Fruit fly (Drosophila melanogaster) whole organism, embryonic: ENCODE data around the gene CG34057.

ENCODE experiments used
- Abd-B ChIP-seq: fragments of 200-800 bp; sonication (Bioruptor generic); optimal IDR thresholded peaks from 2 replicates; lab custom pipeline; 2018; ENCODE audit warnings: missing biosample characterization, mild to moderate bottlenecking, missing genetic modification characterization, moderate library complexity
- Asciz ChIP-seq: fragments of 200-800 bp; sonication (Bioruptor generic); optimal IDR thresholded peaks from 2 replicates; lab custom pipeline; 2017; ENCODE audit warnings: missing biosample characterization, mild to moderate bottlenecking, missing genetic modification characterization, missing genetic modification reagents
- BEAF-32 ChIP-seq: fragments of 200-800 bp; sonication (Bioruptor generic); optimal IDR thresholded peaks from 3 replicates; lab custom pipeline; 2017; ENCODE audit warnings: missing biosample characterization, missing genetic modification characterization, mild to moderate bottlenecking, moderate library complexity, missing genetic modification reagents
- CG10959 ChIP-seq: fragments of 200-800 bp; sonication (Bioruptor generic); IDR thresholded peaks from 2 replicates; pipeline ENCODE4 v1.3.6; 2022; ENCODE audit warnings: missing biosample characterization, missing genetic modification characterization
- CG11093 ChIP-seq: fragments of 200-800 bp; sonication (Bioruptor generic); IDR thresholded peaks from 3 replicates; pipeline ENCODE4 v1.3.6; 2022; ENCODE audit warnings: missing biosample characterization, missing genetic modification characterization
- CG11695 ChIP-seq: fragments of 200-800 bp; sonication (Bioruptor generic); IDR thresholded peaks from 3 replicates; pipeline ENCODE4 v1.3.6; 2022; ENCODE audit warnings: missing biosample characterization, missing genetic modification characterization
- CG13296 ChIP-seq: fragments of 200-800 bp; sonication (Bioruptor generic); optimal IDR thresholded peaks from 3 replicates; lab custom pipeline; 2018; ENCODE audit warnings: missing biosample characterization, mild to moderate bottlenecking, missing genetic modification characterization
- CG15601 ChIP-seq: fragments of 200-800 bp; sonication (Bioruptor generic); optimal IDR thresholded peaks from 3 replicates; lab custom pipeline; 2019; ENCODE audit warnings: missing biosample characterization, mild to moderate bottlenecking, missing genetic modification characterization, moderate library complexity
- CG1603 ChIP-seq: fragments of 200-800 bp; sonication (Bioruptor generic); optimal IDR thresholded peaks from 2 replicates; lab custom pipeline; 2019; ENCODE audit warnings: missing biosample characterization, mild to moderate bottlenecking, missing genetic modification characterization, moderate library complexity
- CG17186 ChIP-seq: fragments of 200-800 bp; sonication (Bioruptor generic); optimal IDR thresholded peaks from 3 replicates; lab custom pipeline; 2017; ENCODE audit warnings: missing biosample characterization, missing genetic modification reagents, missing genetic modification characterization
- CG17385 ChIP-seq: fragments of 200-800 bp; sonication (Bioruptor generic); optimal IDR thresholded peaks from 3 replicates; lab custom pipeline; 2018; ENCODE audit warnings: missing biosample characterization, mild to moderate bottlenecking, missing genetic modification characterization
- CG18262 ChIP-seq: fragments of 200-800 bp; optimal IDR thresholded peaks from 3 replicates; lab custom pipeline; 2019; ENCODE audit warnings: missing biosample characterization, mild to moderate bottlenecking, missing genetic modification characterization, moderate library complexity
- CG2202 ChIP-seq: fragments of 200-800 bp; sonication (Bioruptor generic); optimal IDR thresholded peaks from 2 replicates; lab custom pipeline; 2018; ENCODE audit warnings: missing biosample characterization, mild to moderate bottlenecking, missing genetic modification characterization
- CG3065 ChIP-seq: fragments of 200-800 bp; sonication (Bioruptor generic); optimal IDR thresholded peaks from 2 replicates; lab custom pipeline; 2016; ENCODE audit warnings: missing biosample characterization, missing genetic modification characterization
- CG3847 ChIP-seq: fragments of 200-800 bp; sonication (Bioruptor generic); IDR thresholded peaks from 2 replicates; pipeline ENCODE4 v1.3.6; 2022; ENCODE audit warnings: missing biosample characterization, missing genetic modification characterization
- CG5180 ChIP-seq: fragments of 200-800 bp; sonication (Bioruptor generic); optimal IDR thresholded peaks from 3 replicates; lab custom pipeline; 2017; ENCODE audit warnings: missing biosample characterization, missing genetic modification characterization, mild to moderate bottlenecking, moderate library complexity, missing genetic modification reagents
- CG9727 ChIP-seq: fragments of 200-800 bp; sonication (Bioruptor generic); optimal IDR thresholded peaks from 3 replicates; lab custom pipeline; 2017; ENCODE audit warnings: missing biosample characterization, mild to moderate bottlenecking, missing genetic modification characterization
- CTCF ChIP-seq: fragments of 200-800 bp; sonication (Bioruptor generic); optimal IDR thresholded peaks from 2 replicates; lab custom pipeline; 2017; ENCODE audit warnings: missing biosample characterization, mild to moderate bottlenecking, missing genetic modification characterization, moderate library complexity
- D ChIP-seq, 2 experiments: fragments of 200-800 bp in 1 of 2; fragments of >200 bp in 1 of 2; sonication (Bioruptor generic) in 1 of 2; optimal IDR thresholded peaks; 2 replicates in 1 of 2; 3 replicates in 1 of 2; lab custom pipeline; 2017; ENCODE audit warnings: mild to moderate bottlenecking in 1 of 2, missing biosample characterization in 1 of 2, missing genetic modification characterization in 1 of 2, missing genetic modification reagents in 1 of 2
- Dip2 ChIP-seq: fragments of 200-800 bp; sonication (Bioruptor generic); IDR thresholded peaks from 2 replicates; pipeline ENCODE4 v1.3.6; 2022; ENCODE audit warnings: missing biosample characterization, missing genetic modification characterization
- Fer3 ChIP-seq: fragments of 200-800 bp; sonication (Bioruptor generic); optimal IDR thresholded peaks from 2 replicates; lab custom pipeline; 2018; ENCODE audit warnings: missing biosample characterization, mild to moderate bottlenecking, missing genetic modification characterization, moderate library complexity
- Jarid2 ChIP-seq: fragments of 200-800 bp; sonication (Bioruptor generic); optimal IDR thresholded peaks from 3 replicates; lab custom pipeline; 2017; ENCODE audit warnings: mild to moderate bottlenecking, missing biosample characterization, missing genetic modification reagents, missing genetic modification characterization
- Mad ChIP-seq: fragments of 200-800 bp; sonication (Bioruptor generic); optimal IDR thresholded peaks from 2 replicates; lab custom pipeline; 2016; ENCODE audit warnings: missing biosample characterization, missing genetic modification characterization
- NC2α ChIP-seq: fragments of 200-800 bp; sonication (Bioruptor generic); optimal IDR thresholded peaks from 2 replicates; lab custom pipeline; 2016; ENCODE audit warnings: missing biosample characterization, missing genetic modification characterization
- Rx ChIP-seq: fragments of 200-800 bp; sonication (Bioruptor generic); IDR thresholded peaks from 2 replicates; pipeline ENCODE4 v1.3.6; 2022; ENCODE audit warnings: missing biosample characterization, missing genetic modification characterization
- Sin3A ChIP-seq: fragments of >200 bp; optimal IDR thresholded peaks from 2 replicates; lab custom pipeline; 2018
- Stat92E ChIP-seq, 3 experiments: fragments of >200 bp in 2 of 3; fragments of 200-800 bp in 1 of 3; sonication (Bioruptor generic) in 1 of 3; optimal IDR thresholded peaks; 2 replicates each; lab custom pipeline; 2017 to 2019; ENCODE audit warnings: missing biosample characterization in 3 of 3, missing genetic modification characterization in 3 of 3, mild to moderate bottlenecking in 1 of 3, moderate library complexity in 1 of 3
- Tbp ChIP-seq: fragments of >200 bp; optimal IDR thresholded peaks from 2 replicates; lab custom pipeline; 2018; ENCODE audit warnings: missing biosample characterization, missing genetic modification characterization
- Xbp1 ChIP-seq: fragments of 200-800 bp; sonication (Bioruptor generic); optimal IDR thresholded peaks from 3 replicates; lab custom pipeline; 2016; ENCODE audit warnings: missing biosample characterization, mild to moderate bottlenecking, missing genetic modification characterization
- abd-A ChIP-seq: fragments of 200-800 bp; sonication (Bioruptor generic); optimal IDR thresholded peaks from 3 replicates; lab custom pipeline; 2019; ENCODE audit warnings: missing biosample characterization, mild to moderate bottlenecking, missing genetic modification characterization, moderate library complexity
- btn ChIP-seq: fragments of 200-800 bp; sonication (Bioruptor generic); optimal IDR thresholded peaks from 2 replicates; lab custom pipeline; 2016; ENCODE audit warnings: missing biosample characterization, missing genetic modification characterization
- cg ChIP-seq: fragments of 200-800 bp; sonication (Bioruptor generic); optimal IDR thresholded peaks from 3 replicates; lab custom pipeline; 2019; ENCODE audit warnings: missing biosample characterization, mild to moderate bottlenecking, missing genetic modification characterization, moderate library complexity
- chif ChIP-seq, 2 experiments: fragments of 200-800 bp; sonication (Bioruptor generic); optimal IDR thresholded peaks; 3 replicates each; lab custom pipeline; 2016; ENCODE audit warnings: missing biosample characterization in 2 of 2, missing genetic modification characterization in 2 of 2
- chm ChIP-seq: fragments of 200-800 bp; sonication (Bioruptor generic); IDR thresholded peaks from 2 replicates; pipeline ENCODE4 v1.3.6; 2022; ENCODE audit warnings: missing biosample characterization, missing genetic modification characterization
- en ChIP-seq: fragments of 200-800 bp; sonication (Bioruptor generic); optimal IDR thresholded peaks from 2 replicates; lab custom pipeline; 2016; ENCODE audit warnings: missing biosample characterization, missing genetic modification characterization
- esg ChIP-seq: fragments of 200-800 bp; sonication (Bioruptor generic); conservative IDR thresholded peaks from 2 replicates; pipeline ENCODE4 v1.3.6; 2022; ENCODE audit warnings: missing biosample characterization, missing genetic modification characterization
- eve ChIP-seq, 2 experiments: fragments of >200 bp; optimal IDR thresholded peaks; 2 replicates each; lab custom pipeline; 2017; ENCODE audit warnings: missing biosample characterization in 2 of 2, missing genetic modification characterization in 2 of 2
- gem ChIP-seq: fragments of 200-800 bp; sonication (Bioruptor generic); optimal IDR thresholded peaks from 2 replicates; lab custom pipeline; 2019; ENCODE audit warnings: missing biosample characterization, mild to moderate bottlenecking, missing genetic modification characterization, moderate library complexity
- gsb-n ChIP-seq: fragments of 200-800 bp; sonication (Bioruptor generic); optimal IDR thresholded peaks from 3 replicates; lab custom pipeline; 2018; ENCODE audit warnings: missing biosample characterization, mild to moderate bottlenecking, missing genetic modification characterization
- hth ChIP-seq: fragments of >200 bp; optimal IDR thresholded peaks from 2 replicates; lab custom pipeline; 2017; ENCODE audit warnings: inconsistent platforms
- onecut ChIP-seq: fragments of 200-800 bp; sonication (Bioruptor generic); IDR thresholded peaks from 2 replicates; pipeline ENCODE4 v1.3.6; 2022; ENCODE audit warnings: missing biosample characterization, missing genetic modification characterization
- otp ChIP-seq: fragments of 200-800 bp; sonication (Bioruptor generic); IDR thresholded peaks from 3 replicates; pipeline ENCODE4, ENCODE4 v1.3.6; 2022; ENCODE audit warnings: missing biosample characterization, missing genetic modification characterization
- pita ChIP-seq: fragments of 200-800 bp; sonication (Bioruptor generic); optimal IDR thresholded peaks from 2 replicates; lab custom pipeline; 2017; ENCODE audit warnings: missing biosample characterization, mild to moderate bottlenecking, missing genetic modification characterization
- salm ChIP-seq: fragments of 200-800 bp; sonication (Bioruptor generic); optimal IDR thresholded peaks from 2 replicates; lab custom pipeline; 2018; ENCODE audit warnings: missing biosample characterization, mild to moderate bottlenecking, missing genetic modification characterization
- schlank ChIP-seq: fragments of 200-800 bp; sonication (Bioruptor generic); optimal IDR thresholded peaks from 2 replicates; lab custom pipeline; 2018; ENCODE audit warnings: missing biosample characterization, mild to moderate bottlenecking, missing genetic modification characterization
- seq ChIP-seq: fragments of 200-800 bp; sonication (Bioruptor generic); IDR thresholded peaks from 2 replicates; pipeline ENCODE4 v1.3.6; 2022; ENCODE audit warnings: missing biosample characterization, missing genetic modification characterization
- sim ChIP-seq: fragments of 200-800 bp; sonication (Bioruptor generic); IDR thresholded peaks from 2 replicates; pipeline ENCODE4 v1.3.6; 2022; ENCODE audit warnings: missing biosample characterization, missing genetic modification characterization
- slp2 ChIP-seq: fragments of 200-800 bp; sonication (Bioruptor generic); optimal IDR thresholded peaks from 2 replicates; lab custom pipeline; 2016; ENCODE audit warnings: missing biosample characterization, missing genetic modification characterization
- stc ChIP-seq: fragments of 200-800 bp; sonication (Bioruptor generic); IDR thresholded peaks from 2 replicates; pipeline ENCODE4 v1.3.6; 2022; ENCODE audit warnings: missing biosample characterization, missing genetic modification characterization
- trem ChIP-seq: fragments of 200-800 bp; optimal IDR thresholded peaks from 3 replicates; lab custom pipeline; 2019; ENCODE audit warnings: missing biosample characterization, mild to moderate bottlenecking, missing genetic modification characterization, moderate library complexity
- vnd ChIP-seq: fragments of 200-800 bp; sonication (Bioruptor generic); IDR thresholded peaks from 3 replicates; pipeline ENCODE4 v1.3.6; 2022; ENCODE audit warnings: missing biosample characterization, missing genetic modification characterization; ENCODE audit not compliant: partially characterized antibody

The CG34057 gene

DNA sequence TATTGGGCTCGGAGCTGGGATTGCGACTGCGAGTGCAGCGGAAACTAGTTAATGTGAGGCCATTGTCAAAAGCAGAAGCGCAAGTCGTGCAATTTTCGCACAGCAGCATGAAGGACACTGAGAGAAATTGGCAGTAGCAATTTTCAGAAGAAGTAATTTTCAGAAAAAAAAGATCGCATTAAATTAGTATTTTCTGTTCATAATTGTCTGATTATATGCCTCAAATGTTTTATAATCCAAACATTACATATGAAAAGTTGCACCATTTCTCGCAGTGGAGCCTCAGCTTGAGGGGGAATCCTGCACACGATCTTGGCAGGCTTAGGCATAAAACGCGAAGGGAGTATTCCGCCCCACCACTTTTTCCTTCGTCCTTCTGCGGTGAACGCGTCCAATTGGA is 7.2 kb downstream of the CG34057 start (continued):
- TF ChIP-seq CG17186 (GFP tag; lab: Kevin White, UChicago) (no peak), CG18262 (peak; percentile 77), CG3065 (GFP tag; lab: Kevin White, UChicago) (peak; percentile 36), CG11695 (GFP tag; lab: Robert Waterston, UW) (peak; percentile 57; the same call in 1 of the 3 replicates), abd-A (tag; lab: Kevin White, UChicago) (no peak), otp (GFP tag; lab: Robert Waterston, UW) (peak; percentile 58; the same call in 1 of the 3 replicates), Rx (GFP tag; lab: Robert Waterston, UW) (peak; percentile 46; the same call in 1 of the 2 replicates), schlank (no peak), CG15601 (tag; lab: Kevin White, UChicago) (peak; percentile 75), salm (tag; lab: Kevin White, UChicago) (no peak), D (optimal IDR thresholded peaks at IDR 0.05; lab: Kevin White, UChicago) (no peak), D (GFP tag; optimal IDR thresholded peaks at IDR 0.05; lab: Kevin White, UChicago) (peak; percentile 74), Fer3 (tag; lab: Kevin White, UChicago) (no peak), trem (tag; lab: Kevin White, UChicago) (peak; percentile 20), Tbp (GFP tag; lab: Kevin White, UChicago) (no peak), gsb-n (tag; lab: Kevin White, UChicago) (peak; percentile 75), Abd-B (peak; percentile 37), Dip2 (GFP tag; lab: Robert Waterston, UW) (no peak), Asciz (GFP tag; lab: Kevin White, UChicago) (peak; percentile 33), chm (peak; percentile 72; the same call in 1 of the 2 replicates), CG3847 (no peak), onecut (peak; percentile 54), CTCF (GFP tag; lab: Kevin White, UChicago) (no peak), CG5180 (GFP tag; lab: Kevin White, UChicago) (peak; percentile 28), CG17385 (peak; percentile 52), sim (GFP tag; lab: Robert Waterston, UW) (peak; percentile 67), BEAF-32 (GFP tag; lab: Kevin White, UChicago) (no peak), eve (GFP tag; optimal IDR thresholded peaks at IDR 0.05; lab: Kevin White, UChicago) (peak in 1 of 2 experiments; percentile 81), CG11093 (peak; percentile 45; the same call in 1 of the 3 replicates), vnd (no peak), NC2α (GFP tag; lab: Kevin White, UChicago) (no peak), btn (GFP tag; lab: Kevin White, UChicago) (peak; percentile 18), Stat92E (GFP tag; optimal IDR thresholded peaks at IDR 0.05; lab: Kevin White, UChicago) (no peak), en (GFP tag; lab: Kevin White, UChicago) (peak; percentile 30), Mad (GFP tag; lab: Kevin White, UChicago) (no peak), seq (GFP tag; lab: Robert Waterston, UW) (peak; percentile 18; the same call in 1 of the 2 replicates), Jarid2 (GFP tag; lab: Kevin White, UChicago) (peak; percentile 13), slp2 (peak; percentile 71), pita (GFP tag; lab: Kevin White, UChicago) (no peak), gem (tag; lab: Kevin White, UChicago) (peak; percentile 82), Xbp1 (GFP tag; lab: Kevin White, UChicago) (peak; percentile 68), Sin3A (lab: Kevin White, UChicago) (no peak), CG10959 (GFP tag; lab: Robert Waterston, UW) (peak; percentile 74), CG1603 (peak; percentile 92), stc (GFP tag; lab: Robert Waterston, UW) (peak; percentile 57; the same call in 1 of the 2 replicates), CG13296 (GFP tag; lab: Kevin White, UChicago) (no peak), CG9727 (GFP tag; lab: Kevin White, UChicago) (peak; percentile 20), hth (lab: Kevin White, UChicago) (no peak), CG2202 (peak; percentile 72), cg (no peak), chif (GFP tag; optimal IDR thresholded peaks at IDR 0.05; lab: Kevin White, UChicago) (peak; percentile 46 to 78), esg (GFP tag; lab: Robert Waterston, UW) (peak; percentile 49; the same call in 1 of the 2 replicates)
